Worm (Caenorhabditis elegans) whole organism, L4 larva: Measurements from ENCODE around the gene C26B9.5.

Experiments used
- F37D6.2 ChIP-seq: sonication (generic microtip); optimal IDR thresholded peaks from 2 replicates; lab custom pipeline; 2016; ENCODE audit warnings: mild to moderate bottlenecking, missing genetic modification characterization, missing compliant biosample characterization
- T20F7.1 ChIP-seq: fragments of 200-800 bp; sonication (Bioruptor generic); optimal IDR thresholded peaks from 2 replicates; lab custom pipeline; 2018; ENCODE audit warnings: mild to moderate bottlenecking, missing genetic modification characterization, missing compliant biosample characterization
- ama-1 ChIP-seq: fragments of 150-350 bp; optimal IDR thresholded peaks from 2 replicates; lab custom pipeline; 2014; ENCODE audit warnings: inconsistent platforms, mixed read lengths
- ceh-62 ChIP-seq: sonication (generic microtip); optimal IDR thresholded peaks from 2 replicates; lab custom pipeline; 2017; ENCODE audit warnings: missing biosample characterization, missing genetic modification characterization
- daf-16 ChIP-seq, 3 experiments: sonication (generic microtip); optimal IDR thresholded peaks; 2 replicates each; lab custom pipeline; 2016 to 2017; ENCODE audit warnings: missing genetic modification characterization in 3 of 3, missing genetic modification reagents in 3 of 3, mild to moderate bottlenecking in 2 of 3, missing compliant biosample characterization in 2 of 3, missing biosample characterization in 1 of 3, moderate library complexity in 1 of 3
- hlh-11 ChIP-seq: fragments of 200-800 bp; sonication (Bioruptor generic); optimal IDR thresholded peaks from 2 replicates; lab custom pipeline; 2018; ENCODE audit warnings: mild to moderate bottlenecking, missing genetic modification characterization, missing compliant biosample characterization
- lsy-2 ChIP-seq, 2 experiments: fragments of 150-350 bp in 1 of 2; sonication (generic microtip) in 1 of 2; optimal IDR thresholded peaks; 2 replicates each; lab custom pipeline; 2014 to 2017; ENCODE audit warnings: missing biosample characterization in 2 of 2, missing genetic modification characterization in 2 of 2
- mes-2 ChIP-seq: sonication (generic microtip); optimal IDR thresholded peaks from 2 replicates; lab custom pipeline; 2016; ENCODE audit warnings: missing genotype, mild to moderate bottlenecking, missing genetic modification characterization, missing compliant biosample characterization; ENCODE audit not compliant: poor library complexity, severe bottlenecking
- tra-1 ChIP-seq: fragments of 200-800 bp; sonication (Bioruptor generic); IDR thresholded peaks from 2 replicates; pipeline ENCODE4 v1.3.6; 2022; ENCODE audit warnings: missing genetic modification reagents, missing genetic modification characterization, missing compliant biosample characterization

DNA sequence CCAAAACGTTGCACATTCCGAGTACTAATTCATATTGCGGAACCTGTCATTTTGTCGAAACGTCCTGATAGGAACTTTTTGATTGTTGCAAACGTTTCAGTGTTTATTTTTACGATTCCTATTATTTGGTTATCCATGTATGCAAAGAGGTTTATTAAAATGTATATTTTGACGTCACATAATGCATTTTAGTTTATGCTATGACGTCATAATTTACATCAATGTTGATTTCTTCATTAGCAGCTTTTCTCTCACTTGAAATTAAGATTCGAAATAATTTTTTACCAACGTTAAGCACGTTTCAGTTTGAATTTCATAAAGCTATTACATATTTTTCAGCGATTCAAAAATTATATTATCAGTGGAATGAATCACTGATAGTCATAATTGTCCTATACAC, 37.3 kb downstream of the C26B9.5 start:
- TF ChIP-seq lsy-2 (tag; optimal IDR thresholded peaks at IDR 0.05; lab: Kevin White, UChicago), result no peak
- no peak for TF ChIP-seq ceh-62
- TF ChIP-seq ama-1 (lab: Kevin White, UChicago), result no peak
- no peak for TF ChIP-seq daf-16 (GFP tag; optimal IDR thresholded peaks at IDR 0.05; lab: Kevin White, UChicago)
- no peak for TF ChIP-seq daf-16 (tag; optimal IDR thresholded peaks at IDR 0.05; lab: Kevin White, UChicago)
- no peak for TF ChIP-seq mes-2 (tag; lab: Kevin White, UChicago)
- no peak for TF ChIP-seq F37D6.2 (tag; lab: Kevin White, UChicago)
- no peak for TF ChIP-seq tra-1
- no peak for TF ChIP-seq hlh-11 (tag; lab: Kevin White, UChicago)
- no peak for TF ChIP-seq T20F7.1
